Fruit fly (Drosophila melanogaster) whole organism, pupa: ENCODE results near the gene CG32263.

Source experiments
- CG10348 ChIP-seq: fragments of 200-800 bp; sonication (Bioruptor generic); IDR thresholded peaks from 2 replicates; pipeline ENCODE4 v1.3.6; 2022; ENCODE audit warnings: missing biosample characterization, missing genetic modification characterization
- CG12605 ChIP-seq: fragments of 200-800 bp; sonication (Bioruptor generic); IDR thresholded peaks from 2 replicates; pipeline ENCODE4 v1.3.6; 2022; ENCODE audit warnings: missing biosample characterization, missing genetic modification characterization
- CG13204 ChIP-seq: fragments of 200-800 bp; sonication (Bioruptor generic); optimal IDR thresholded peaks from 2 replicates; lab custom pipeline; 2018; ENCODE audit warnings: missing biosample characterization, mild to moderate bottlenecking, missing genetic modification characterization, moderate library complexity
- CG14655 ChIP-seq: fragments of 200-800 bp; sonication (Bioruptor generic); optimal IDR thresholded peaks from 3 replicates; lab custom pipeline; 2017; ENCODE audit warnings: mild to moderate bottlenecking, missing biosample characterization, missing genetic modification reagents, missing genetic modification characterization
- CG15710 ChIP-seq: fragments of 200-800 bp; sonication (Bioruptor generic); optimal IDR thresholded peaks from 2 replicates; lab custom pipeline; 2018; ENCODE audit warnings: missing biosample characterization, mild to moderate bottlenecking, missing genetic modification characterization, moderate library complexity
- CG17806 ChIP-seq: fragments of 200-800 bp; sonication (Bioruptor generic); optimal IDR thresholded peaks from 2 replicates; lab custom pipeline; 2018; ENCODE audit warnings: missing biosample characterization, mild to moderate bottlenecking, missing genetic modification characterization, moderate library complexity
- CG32121 ChIP-seq: fragments of 200-800 bp; sonication (Bioruptor generic); IDR thresholded peaks from 2 replicates; pipeline ENCODE4 v1.3.6; 2022; ENCODE audit warnings: missing biosample characterization, missing genetic modification characterization
- CG34367 ChIP-seq: fragments of 200-800 bp; sonication (Bioruptor generic); optimal IDR thresholded peaks from 2 replicates; lab custom pipeline; 2018; ENCODE audit warnings: missing biosample characterization, mild to moderate bottlenecking, missing genetic modification characterization
- CG4496 ChIP-seq: fragments of 200-800 bp; sonication (Bioruptor generic); IDR thresholded peaks from 3 replicates; pipeline ENCODE4 v1.3.6; 2022; ENCODE audit warnings: missing biosample characterization, missing genetic modification characterization
- CG8159 ChIP-seq: fragments of 200-800 bp; sonication (Bioruptor generic); optimal IDR thresholded peaks from 3 replicates; lab custom pipeline; 2018; ENCODE audit warnings: missing biosample characterization, mild to moderate bottlenecking, missing genetic modification characterization, moderate library complexity
- CG8301 ChIP-seq: fragments of 200-800 bp; sonication (Bioruptor generic); optimal IDR thresholded peaks from 2 replicates; lab custom pipeline; 2018; ENCODE audit warnings: missing biosample characterization, mild to moderate bottlenecking, missing genetic modification characterization
- CG9948 ChIP-seq: fragments of 200-800 bp; sonication (Bioruptor generic); optimal IDR thresholded peaks from 2 replicates; lab custom pipeline; 2018; ENCODE audit warnings: missing biosample characterization, mild to moderate bottlenecking, missing genetic modification characterization, moderate library complexity
- D1 ChIP-seq: fragments of 200-800 bp; sonication (Bioruptor generic); optimal IDR thresholded peaks from 2 replicates; lab custom pipeline; 2018; ENCODE audit warnings: missing biosample characterization, mild to moderate bottlenecking, missing genetic modification characterization, moderate library complexity
- EcR ChIP-seq: fragments of 200-800 bp; sonication (Bioruptor generic); optimal IDR thresholded peaks from 3 replicates; lab custom pipeline; 2019; ENCODE audit warnings: missing biosample characterization, missing genetic modification characterization, mild to moderate bottlenecking, moderate library complexity, missing genetic modification reagents
- Ets98B ChIP-seq: fragments of 200-800 bp; sonication (Bioruptor generic); IDR thresholded peaks from 2 replicates; pipeline ENCODE4 v1.3.6; 2022; ENCODE audit warnings: missing biosample characterization, missing genetic modification characterization
- Pif1A ChIP-seq: fragments of 200-800 bp; sonication (Bioruptor generic); optimal IDR thresholded peaks from 3 replicates; lab custom pipeline; 2016; ENCODE audit warnings: missing biosample characterization, missing genetic modification characterization
- Pif1B ChIP-seq: fragments of 200-800 bp; sonication (Bioruptor generic); optimal IDR thresholded peaks from 3 replicates; lab custom pipeline; 2016; ENCODE audit warnings: missing biosample characterization, missing genetic modification characterization
- Snoo ChIP-seq: fragments of 200-800 bp; sonication (Bioruptor generic); optimal IDR thresholded peaks from 3 replicates; lab custom pipeline; 2017; ENCODE audit warnings: missing biosample characterization, mild to moderate bottlenecking, missing genetic modification characterization, inconsistent platforms
- fd96Ca ChIP-seq: fragments of 200-800 bp; sonication (Bioruptor generic); IDR thresholded peaks from 3 replicates; pipeline ENCODE4 v1.3.6; 2022; ENCODE audit warnings: missing biosample characterization, missing genetic modification characterization
- gl ChIP-seq: fragments of 200-800 bp; sonication (Bioruptor generic); optimal IDR thresholded peaks from 2 replicates; lab custom pipeline; 2018; ENCODE audit warnings: missing biosample characterization, mild to moderate bottlenecking, missing genetic modification characterization
- rn ChIP-seq: fragments of 200-800 bp; sonication (Bioruptor generic); IDR thresholded peaks from 2 replicates; pipeline ENCODE4 v1.3.6; 2022; ENCODE audit warnings: missing biosample characterization, missing genetic modification characterization

Gene CG32263

DNA sequence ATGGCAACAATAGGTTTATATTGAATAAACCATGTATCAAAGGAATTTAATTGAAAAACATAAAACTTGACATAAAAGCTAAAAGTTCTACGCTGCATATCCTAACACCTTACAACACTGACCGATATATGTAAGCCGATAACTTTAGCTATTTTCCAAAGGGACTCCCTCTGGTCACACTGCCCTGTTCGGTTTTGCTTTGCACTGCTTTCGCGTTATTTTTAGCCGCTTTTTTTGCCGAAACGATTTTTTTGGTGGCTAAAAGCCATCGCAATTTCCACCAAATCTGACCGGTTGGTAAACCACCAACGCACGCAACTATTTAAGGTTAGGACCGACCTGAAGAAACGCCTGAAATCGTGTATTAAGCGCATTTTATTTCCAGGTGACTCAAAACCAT is at the start of gene CG32263, which contains the start of gene PIG-B:
CG32263 (minus strand) TSS at position 26 of the 400 bp plus-strand sequence.
PIG-B (plus strand) TSS at position 175 of the 400 bp plus-strand sequence.
- TF ChIP-seq fd96Ca (GFP tag; lab: Robert Waterston, UW) (no peak), EcR (GFP tag; lab: Kevin White, UChicago) (no peak), Snoo (tag; lab: Kevin White, UChicago) (no peak), CG32121 (GFP tag; lab: Robert Waterston, UW) (no peak), CG13204 (GFP tag; lab: Kevin White, UChicago) (no peak), Pif1B (GFP tag; lab: Kevin White, UChicago) (no peak), CG12605 (GFP tag; lab: Robert Waterston, UW) (no peak), CG34367 (tag; lab: Kevin White, UChicago) (no peak), Ets98B (GFP tag; lab: Robert Waterston, UW) (no peak), rn (GFP tag; lab: Robert Waterston, UW) (no peak), Pif1A (GFP tag; lab: Kevin White, UChicago) (no peak), gl (tag; lab: Kevin White, UChicago) (no peak), CG10348 (GFP tag; lab: Robert Waterston, UW) (no peak), CG15710 (tag; lab: Kevin White, UChicago) (no peak), D1 (tag; lab: Kevin White, UChicago) (no peak), CG4496 (GFP tag; lab: Robert Waterston, UW) (no peak)

DNA sequence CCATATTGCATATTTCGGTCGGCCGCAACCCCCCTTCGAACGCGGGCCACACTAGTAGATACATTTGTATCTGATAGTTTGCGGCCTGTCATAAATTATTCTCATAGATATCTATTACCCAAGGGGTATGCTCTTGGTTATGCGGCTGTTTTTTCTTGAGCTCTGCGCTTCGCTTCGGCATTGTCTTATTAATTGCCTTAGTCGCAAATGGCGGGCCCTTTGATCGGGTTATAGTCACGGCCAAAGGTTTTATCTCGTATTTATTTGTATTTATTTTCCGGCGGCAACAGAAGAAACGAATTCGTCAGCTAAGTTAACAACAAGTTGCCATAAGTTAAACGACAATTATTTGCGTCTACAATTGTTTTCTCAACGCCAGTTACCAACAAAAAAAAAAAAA is 45.1 kb upstream of the CG32263 start:
- no peak for TF ChIP-seq D1 (tag; lab: Kevin White, UChicago)
- TF ChIP-seq CG34367 (tag; lab: Kevin White, UChicago), result no peak
- TF ChIP-seq CG10348 (GFP tag; lab: Robert Waterston, UW), result no peak
- TF ChIP-seq CG14655 (GFP tag; lab: Kevin White, UChicago), result no peak
- no peak for TF ChIP-seq CG9948 (tag; lab: Kevin White, UChicago)
- TF ChIP-seq fd96Ca (GFP tag; lab: Robert Waterston, UW), result no peak
- no peak for TF ChIP-seq Snoo (tag; lab: Kevin White, UChicago)
- no peak for TF ChIP-seq gl (tag; lab: Kevin White, UChicago)
- TF ChIP-seq CG17806 (tag; lab: Kevin White, UChicago), result no peak
- TF ChIP-seq CG13204 (GFP tag; lab: Kevin White, UChicago), result no peak
- no peak for TF ChIP-seq CG15710 (tag; lab: Kevin White, UChicago)
- no peak for TF ChIP-seq CG32121 (GFP tag; lab: Robert Waterston, UW)
- TF ChIP-seq CG8301 (tag; lab: Kevin White, UChicago), result no peak
- TF ChIP-seq Pif1A (GFP tag; lab: Kevin White, UChicago), result no peak

DNA sequence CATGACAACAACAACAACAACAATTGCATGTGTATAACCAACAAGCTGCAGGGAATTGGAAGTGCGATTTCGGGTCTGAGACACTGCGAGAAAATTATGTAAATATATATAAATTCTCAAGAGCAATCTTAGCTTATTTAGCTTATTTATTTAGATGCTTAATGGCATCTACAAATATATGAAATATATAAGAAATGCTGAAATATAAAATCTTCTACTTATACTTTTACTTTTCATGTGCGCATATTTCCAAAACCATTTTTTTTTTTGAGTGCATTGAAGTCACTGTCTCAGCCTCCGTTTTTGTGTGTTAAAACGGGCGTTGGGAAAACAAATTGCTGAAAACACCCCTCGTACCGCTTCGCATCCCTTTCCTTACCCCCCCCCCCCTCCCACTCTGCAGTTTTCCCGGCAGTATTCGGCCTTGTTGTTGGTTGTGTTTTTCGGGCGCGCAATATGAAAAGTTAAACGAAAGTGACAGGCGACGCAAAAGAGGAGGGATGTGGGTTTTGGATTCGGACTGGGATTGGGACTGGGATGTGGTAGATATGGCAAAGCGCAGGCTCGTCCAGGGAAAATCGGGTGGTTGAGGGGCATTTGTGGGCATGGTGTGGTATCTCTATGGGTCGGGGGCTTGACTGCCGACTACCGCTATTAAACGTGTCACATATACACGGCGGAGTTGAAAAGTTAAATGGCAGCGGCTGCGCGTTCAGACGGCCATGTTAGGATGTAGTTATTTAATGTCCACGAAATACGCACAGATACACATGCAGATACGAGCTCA is 44.5 kb upstream of the CG32263 start:
- TF ChIP-seq CG8301 (tag; lab: Kevin White, UChicago) (no peak), CG14655 (GFP tag; lab: Kevin White, UChicago) (no peak), CG4496 (GFP tag; lab: Robert Waterston, UW) (no peak), EcR (GFP tag; lab: Kevin White, UChicago) (no peak), gl (tag; lab: Kevin White, UChicago) (no peak), CG17806 (tag; lab: Kevin White, UChicago) (no peak), CG13204 (GFP tag; lab: Kevin White, UChicago) (no peak)

DNA sequence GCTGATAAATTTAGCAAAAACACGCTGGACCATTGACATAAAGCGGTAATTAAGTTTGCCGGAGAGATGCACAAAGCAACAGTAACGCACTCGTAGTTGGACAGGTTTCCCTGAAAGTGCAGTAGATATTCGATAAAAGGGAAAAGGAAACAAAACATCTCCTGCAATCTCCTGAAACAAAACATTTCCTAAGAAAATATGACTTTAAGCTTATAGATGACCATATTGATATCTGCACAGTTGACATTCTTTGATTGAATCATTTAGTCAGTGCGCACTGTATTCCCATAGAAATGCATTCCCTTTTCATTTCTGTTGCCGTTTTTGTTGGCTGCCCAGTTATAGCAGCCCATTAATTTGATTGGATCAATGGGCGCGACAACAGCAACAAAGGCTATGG is 41.9 kb upstream of the CG32263 start:
- TF ChIP-seq CG14655 (GFP tag; lab: Kevin White, UChicago) (peak; percentile 30), CG8301 (tag; lab: Kevin White, UChicago) (no peak), CG34367 (tag; lab: Kevin White, UChicago) (peak; percentile 81), Pif1A (GFP tag; lab: Kevin White, UChicago) (peak; percentile 37), rn (GFP tag; lab: Robert Waterston, UW) (peak; percentile 28; the same call in 1 of the 2 replicates), CG17806 (tag; lab: Kevin White, UChicago) (peak; percentile 55), CG32121 (GFP tag; lab: Robert Waterston, UW) (no peak), CG13204 (GFP tag; lab: Kevin White, UChicago) (peak; percentile 68), CG12605 (GFP tag; lab: Robert Waterston, UW) (0 out of 2 replicates have a peak, but pooled peaks have one; percentile 12), CG4496 (GFP tag; lab: Robert Waterston, UW) (no peak; the same call in 1 of the 3 replicates), Ets98B (GFP tag; lab: Robert Waterston, UW) (no peak; the same call in 1 of the 2 replicates), CG9948 (tag; lab: Kevin White, UChicago) (peak; percentile 45), CG15710 (tag; lab: Kevin White, UChicago) (peak; percentile 83), D1 (tag; lab: Kevin White, UChicago) (no peak), fd96Ca (GFP tag; lab: Robert Waterston, UW) (no peak), gl (tag; lab: Kevin White, UChicago) (no peak), CG8159 (tag; lab: Kevin White, UChicago) (peak; percentile 73), Pif1B (GFP tag; lab: Kevin White, UChicago) (peak; percentile 37)

DNA sequence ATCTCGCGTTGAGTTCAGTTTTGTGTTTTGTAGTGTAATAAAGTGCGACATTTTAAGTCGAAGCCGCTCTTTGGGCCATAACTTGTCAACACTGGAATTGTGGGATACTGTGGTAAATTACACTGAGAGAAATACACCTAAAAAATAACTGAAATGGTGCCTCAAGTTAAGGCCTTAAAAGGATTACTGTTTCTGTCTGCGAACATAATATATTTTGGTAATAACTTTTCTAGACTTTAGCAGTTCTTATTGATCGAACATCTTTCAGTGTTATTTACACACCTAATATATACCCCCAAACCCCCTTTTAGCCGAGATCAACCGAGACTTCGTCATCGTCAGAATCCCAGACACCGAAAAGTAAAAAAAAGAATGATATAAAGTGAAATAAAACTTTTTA is 40.9 kb upstream of the CG32263 start:
- TF ChIP-seq Pif1B (GFP tag; lab: Kevin White, UChicago) (peak; percentile 24), gl (tag; lab: Kevin White, UChicago) (no peak), CG14655 (GFP tag; lab: Kevin White, UChicago) (no peak), CG13204 (GFP tag; lab: Kevin White, UChicago) (no peak), Ets98B (GFP tag; lab: Robert Waterston, UW) (no peak), CG12605 (GFP tag; lab: Robert Waterston, UW) (no peak), CG4496 (GFP tag; lab: Robert Waterston, UW) (no peak), CG15710 (tag; lab: Kevin White, UChicago) (peak; percentile 59), CG34367 (tag; lab: Kevin White, UChicago) (peak; percentile 30), CG9948 (tag; lab: Kevin White, UChicago) (peak; percentile 30), D1 (tag; lab: Kevin White, UChicago) (no peak), EcR (GFP tag; lab: Kevin White, UChicago) (no peak), CG8159 (tag; lab: Kevin White, UChicago) (peak; percentile 59), CG17806 (tag; lab: Kevin White, UChicago) (peak; percentile 40), Snoo (tag; lab: Kevin White, UChicago) (no peak), fd96Ca (GFP tag; lab: Robert Waterston, UW) (no peak), Pif1A (GFP tag; lab: Kevin White, UChicago) (peak; percentile 17), CG32121 (GFP tag; lab: Robert Waterston, UW) (no peak), CG10348 (GFP tag; lab: Robert Waterston, UW) (no peak), CG8301 (tag; lab: Kevin White, UChicago) (peak; percentile 1), rn (GFP tag; lab: Robert Waterston, UW) (no peak)
